Fruit fly (Drosophila melanogaster): ENCODE measurements around the gene CG13784.
A peak's percentile ranks its signal among the peaks of the same experiment; 100 is the strongest.

CG13784 gene

DNA sequence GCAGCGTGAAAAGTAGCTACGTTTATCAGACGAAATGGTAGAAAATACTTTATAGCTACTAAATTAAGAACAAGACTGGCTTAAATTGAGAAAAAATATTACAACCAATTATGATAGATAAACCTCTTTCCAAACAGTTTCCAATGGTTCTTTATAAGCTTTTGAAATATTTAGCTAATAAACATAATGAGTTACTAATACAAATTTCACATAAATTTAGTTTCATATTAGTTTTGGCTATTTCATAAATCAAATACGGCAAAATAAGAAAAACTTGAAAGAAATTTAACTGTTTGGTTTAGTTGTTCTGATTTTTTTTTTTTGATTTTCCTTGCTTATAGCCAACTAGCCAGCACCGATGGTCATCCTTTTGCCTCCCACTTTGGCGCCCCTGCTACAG is 19.7 kb downstream of the CG13784 start (continued):
- no peak for TF ChIP-seq toy (GFP tag; IDR thresholded peaks at IDR 0.05)
- TF ChIP-seq CG6689 (GFP tag; IDR thresholded peaks at IDR 0.05): 0 out of 2 replicates have a peak, but pooled peaks have one; percentile 16

DNA sequence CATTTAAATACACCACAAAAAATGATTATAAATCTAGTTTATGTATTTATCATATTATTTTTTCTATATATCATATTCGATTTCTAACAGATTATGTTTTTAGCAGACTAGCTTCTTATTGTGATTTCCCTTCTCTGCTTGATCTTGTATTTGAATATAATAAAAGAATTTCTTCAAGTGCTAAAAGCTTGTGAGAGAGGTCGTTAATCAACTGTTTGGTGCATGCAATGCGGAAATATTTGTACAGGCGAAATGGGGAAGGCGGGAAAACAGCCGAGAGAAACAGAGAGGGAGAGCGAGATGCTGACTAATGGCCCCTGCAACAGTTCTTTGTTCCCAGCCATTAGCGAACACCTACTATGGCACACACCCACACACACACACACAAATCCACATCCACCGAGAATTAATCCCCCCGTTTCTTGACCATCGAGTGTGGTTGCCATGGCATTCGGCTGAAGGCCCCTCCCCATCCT is 20.2 kb downstream of the CG13784 start:
- no peak for TF ChIP-seq CG1603 (tag; optimal IDR thresholded peaks at IDR 0.05)
- peak; percentile 46 for TF ChIP-seq sd (tag; optimal IDR thresholded peaks at IDR 0.05)
- TF ChIP-seq CG14965 (GFP tag; optimal IDR thresholded peaks at IDR 0.05; ENCODE audit: borderline replicate concordance): no peak
- 0 out of 3 replicates have a peak, but pooled peaks have one; percentile 23 for TF ChIP-seq CG34422 (GFP tag; IDR thresholded peaks at IDR 0.05)
- TF ChIP-seq nau (GFP tag; optimal IDR thresholded peaks at IDR 0.05): no peak
- TF ChIP-seq disco-r (GFP tag; optimal IDR thresholded peaks at IDR 0.05): no peak
- peak; percentile 3 for TF ChIP-seq CG2712 (tag; optimal IDR thresholded peaks at IDR 0.05)
- no peak for TF ChIP-seq Lpt (GFP tag; optimal IDR thresholded peaks at IDR 0.05)
- TF ChIP-seq CG1233 (GFP tag; optimal IDR thresholded peaks at IDR 0.05): no peak
- no peak for TF ChIP-seq CG11723 (GFP tag; optimal IDR thresholded peaks at IDR 0.05)
- no peak for TF ChIP-seq CG17186 (GFP tag; optimal IDR thresholded peaks at IDR 0.05)
- no peak for TF ChIP-seq CG1024 (GFP tag; IDR thresholded peaks at IDR 0.05)
- TF ChIP-seq jumu (GFP tag; optimal IDR thresholded peaks at IDR 0.05): no peak
- TF ChIP-seq sisA (GFP tag; IDR thresholded peaks at IDR 0.05): no peak
- 0 out of 2 replicates have a peak, but pooled peaks have one; percentile 17 for TF ChIP-seq rib (GFP tag; IDR thresholded peaks at IDR 0.05)
- TF ChIP-seq sc (optimal IDR thresholded peaks at IDR 0.05): no peak
- no peak for TF ChIP-seq sc (GFP tag; optimal IDR thresholded peaks at IDR 0.05)
- TF ChIP-seq CG10267 (tag; optimal IDR thresholded peaks at IDR 0.05): no peak
- no peak for TF ChIP-seq pfk (GFP tag; optimal IDR thresholded peaks at IDR 0.05)
- no peak for TF ChIP-seq Dfd (GFP tag; optimal IDR thresholded peaks at IDR 0.05)
- no peak for TF ChIP-seq CG1647 (GFP tag; optimal IDR thresholded peaks at IDR 0.05)
- no peak for TF ChIP-seq hkb (optimal IDR thresholded peaks at IDR 0.05)
- TF ChIP-seq hkb (GFP tag; IDR thresholded peaks at IDR 0.05): no peak
- no peak for TF ChIP-seq Side (GFP tag; optimal IDR thresholded peaks at IDR 0.05)
- TF ChIP-seq CG13287 (GFP tag; IDR thresholded peaks at IDR 0.05; ENCODE audit: partially characterized antibody): no peak
- TF ChIP-seq so (GFP tag; IDR thresholded peaks at IDR 0.05): no peak
- TF ChIP-seq cg (GFP tag; optimal IDR thresholded peaks at IDR 0.05): peak; percentile 47
- TF ChIP-seq seq (GFP tag; IDR thresholded peaks at IDR 0.05): 0 out of 2 replicates have a peak, but pooled peaks have one; percentile 18
- no peak for TF ChIP-seq CG10274 (GFP tag; optimal IDR thresholded peaks at IDR 0.05)
- TF ChIP-seq dan (GFP tag; IDR thresholded peaks at IDR 0.05): no peak
- TF ChIP-seq CG3065 (GFP tag; optimal IDR thresholded peaks at IDR 0.05): no peak
- TF ChIP-seq fd102C (GFP tag; optimal IDR thresholded peaks at IDR 0.05): no peak
- no peak for TF ChIP-seq corto (GFP tag; optimal IDR thresholded peaks at IDR 0.05)
- no peak for TF ChIP-seq inv (GFP tag; IDR thresholded peaks at IDR 0.05; ENCODE audit: partially characterized antibody)
- TF ChIP-seq zfh1 (GFP tag; IDR thresholded peaks at IDR 0.05): 0 out of 3 replicates have a peak, but pooled peaks have one; percentile 22
- TF ChIP-seq Xrp1 (GFP tag; IDR thresholded peaks at IDR 0.05): 0 out of 2 replicates have a peak, but pooled peaks have one; percentile 9
- no peak for TF ChIP-seq usp (GFP tag; optimal IDR thresholded peaks at IDR 0.05)
- no peak for TF ChIP-seq slou (GFP tag; optimal IDR thresholded peaks at IDR 0.05)
- TF ChIP-seq CG15479 (GFP tag; optimal IDR thresholded peaks at IDR 0.05): no peak
- TF ChIP-seq Gug (GFP tag; IDR thresholded peaks at IDR 0.05): no peak
- TF ChIP-seq crol (GFP tag; IDR thresholded peaks at IDR 0.05): peak; percentile 66
- no peak for TF ChIP-seq Bgb (GFP tag; IDR thresholded peaks at IDR 0.05; ENCODE audit: partially characterized antibody)
- TF ChIP-seq Pdp1 (GFP tag; optimal IDR thresholded peaks at IDR 0.05): no peak
- TF ChIP-seq phol (tag; optimal IDR thresholded peaks at IDR 0.05): no peak
- TF ChIP-seq wor (GFP tag; IDR thresholded peaks at IDR 0.05): no peak
- TF ChIP-seq dpn (GFP tag; optimal IDR thresholded peaks at IDR 0.05): no peak
- TF ChIP-seq ERR (GFP tag; optimal IDR thresholded peaks at IDR 0.05): no peak
- no peak for TF ChIP-seq CG9797 (GFP tag; optimal IDR thresholded peaks at IDR 0.05)

All from whole organism, embryonic.